Worm (Caenorhabditis elegans): ENCODE measurements around the gene srlf-32.

DNA sequence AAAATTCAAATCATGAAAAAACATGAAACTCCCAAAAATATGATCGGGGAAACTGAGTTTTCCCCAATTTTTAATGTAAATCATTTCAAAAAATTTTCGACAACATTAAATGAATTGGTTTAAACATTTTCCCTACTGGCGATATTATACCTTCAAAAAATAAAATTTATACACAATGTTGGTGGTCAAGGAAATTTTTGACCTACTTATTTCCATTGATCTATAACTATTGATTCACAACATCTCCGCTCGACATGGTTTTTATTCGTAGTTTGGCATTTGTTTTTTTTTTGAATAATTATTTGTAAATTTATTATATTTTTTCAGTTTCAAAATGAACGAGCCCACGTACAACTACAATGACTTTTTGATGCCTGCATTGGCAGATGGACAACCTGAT lies 24.4 kb downstream of the srlf-32 start, which contains the start of gene tbx-36:
- TF ChIP-seq flt-1 (GFP tag; IDR thresholded peaks at IDR 0.05) (no peak), ztf-23 (GFP tag; IDR thresholded peaks at IDR 0.05) (no peak), tab-1 (GFP tag; IDR thresholded peaks at IDR 0.05) (no peak), cog-1 (tag; optimal IDR thresholded peaks at IDR 0.05) (no peak), klf-2 (GFP tag; conservative IDR thresholded peaks at IDR 0.05) (no peak), ztf-29 (GFP tag; IDR thresholded peaks at IDR 0.05) (no peak), ref-1 (GFP tag; conservative IDR thresholded peaks at IDR 0.05) (no peak), med-1 (GFP tag; optimal IDR thresholded peaks at IDR 0.05; ENCODE audit: insufficient read depth) (no peak), T22C8.4 (GFP tag; IDR thresholded peaks at IDR 0.05) (no peak)
